Worm (Caenorhabditis elegans) whole organism, midembryonic: ENCODE measurements around the gene pqn-35.

Source experiments
- T22C8.4 ChIP-seq: fragments of 200-800 bp; sonication (Bioruptor generic); IDR thresholded peaks from 2 replicates; pipeline ENCODE4 v1.3.6; 2022; ENCODE audit warnings: missing genetic modification characterization, missing compliant biosample characterization
- cog-1 ChIP-seq: sonication (generic microtip); optimal IDR thresholded peaks from 2 replicates; lab custom pipeline; 2016; ENCODE audit warnings: missing genetic modification characterization, missing compliant biosample characterization
- flt-1 ChIP-seq: fragments of 200-800 bp; sonication (Bioruptor generic); IDR thresholded peaks from 2 replicates; pipeline ENCODE4 v1.3.6; 2022; ENCODE audit warnings: missing genetic modification characterization, missing compliant biosample characterization
- klf-2 ChIP-seq: fragments of 200-800 bp; sonication (Bioruptor generic); conservative IDR thresholded peaks from 2 replicates; pipeline ENCODE4 v1.3.6; 2022; ENCODE audit warnings: missing genetic modification reagents, missing genetic modification characterization, missing compliant biosample characterization
- med-1 ChIP-seq: sonication (generic microtip); optimal IDR thresholded peaks from 2 replicates; lab custom pipeline; 2017; ENCODE audit warnings: missing genetic modification characterization, mild to moderate bottlenecking, missing compliant biosample characterization, antibody characterized with exemption, missing genetic modification reagents; ENCODE audit not compliant: insufficient read depth
- ref-1 ChIP-seq: fragments of 200-800 bp; sonication (Bioruptor generic); conservative IDR thresholded peaks from 2 replicates; pipeline ENCODE4 v1.3.6; 2022; ENCODE audit warnings: missing genetic modification reagents, missing genetic modification characterization, missing compliant biosample characterization
- tab-1 ChIP-seq: fragments of 200-800 bp; sonication (Bioruptor generic); IDR thresholded peaks from 2 replicates; pipeline ENCODE4 v1.3.6; 2022; ENCODE audit warnings: missing genetic modification characterization, missing compliant biosample characterization
- ztf-23 ChIP-seq: fragments of 200-800 bp; sonication (Bioruptor generic); IDR thresholded peaks from 2 replicates; pipeline ENCODE4 v1.3.6; 2022; ENCODE audit warnings: missing genetic modification reagents, missing genetic modification characterization, missing compliant biosample characterization
- ztf-29 ChIP-seq: fragments of 200-800 bp; sonication (Bioruptor generic); IDR thresholded peaks from 2 replicates; pipeline ENCODE4 v1.3.6; 2022; ENCODE audit warnings: missing genetic modification reagents, missing genetic modification characterization, missing compliant biosample characterization

Gene pqn-35

DNA sequence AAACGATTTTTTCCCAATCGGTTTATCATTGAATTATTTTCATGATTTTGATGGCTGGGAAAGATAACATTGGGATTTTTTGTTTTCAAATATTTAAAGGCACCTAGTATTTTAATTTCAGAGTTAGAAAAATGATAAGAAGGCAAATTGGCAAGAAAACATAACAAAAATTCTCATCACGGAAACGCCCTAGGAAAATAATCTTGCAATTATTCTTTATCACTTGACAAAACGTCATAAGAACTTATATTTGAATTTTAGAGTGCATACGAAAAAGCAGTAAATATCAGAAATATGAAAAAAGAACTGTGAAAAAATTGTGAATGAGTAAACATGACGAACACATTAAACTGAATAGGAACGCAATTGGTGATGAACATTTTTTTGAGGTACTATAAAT lies 44.6 kb downstream of the pqn-35 start:
- no peak for TF ChIP-seq flt-1 (GFP tag; lab: Robert Waterston, UW)
- TF ChIP-seq tab-1 (GFP tag; lab: Robert Waterston, UW), result no peak
- no peak for TF ChIP-seq ztf-23 (GFP tag; lab: Robert Waterston, UW)
- no peak for TF ChIP-seq klf-2 (GFP tag; lab: Robert Waterston, UW)

DNA sequence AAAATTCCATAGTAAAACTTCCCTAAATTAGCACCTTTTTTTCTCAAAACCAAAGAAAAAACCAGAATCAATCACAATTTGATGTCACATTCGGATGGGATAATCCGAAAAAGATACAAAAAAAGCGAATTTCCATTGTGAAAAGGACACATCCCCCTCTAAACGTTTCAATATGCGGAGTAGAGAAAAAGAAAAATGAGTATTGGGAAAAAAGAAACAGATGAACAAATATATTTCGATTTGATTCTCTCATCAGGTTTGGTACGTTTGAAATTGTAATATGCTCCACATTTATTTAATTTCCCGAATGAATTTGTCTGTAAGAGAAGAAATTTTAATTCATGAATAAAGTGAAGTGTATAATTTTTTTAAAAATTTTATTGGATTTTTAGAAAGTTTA lies 45.5 kb downstream of the pqn-35 start:
- TF ChIP-seq ref-1 (GFP tag; lab: Robert Waterston, UW) (no peak), klf-2 (GFP tag; lab: Robert Waterston, UW) (no peak), cog-1 (tag; lab: Kevin White, UChicago) (no peak), tab-1 (GFP tag; lab: Robert Waterston, UW) (no peak), T22C8.4 (GFP tag; lab: Robert Waterston, UW) (no peak), med-1 (GFP tag; lab: Kevin White, UChicago) (no peak), ztf-23 (GFP tag; lab: Robert Waterston, UW) (no peak), ztf-29 (GFP tag; lab: Robert Waterston, UW) (no peak), flt-1 (GFP tag; lab: Robert Waterston, UW) (no peak)

DNA sequence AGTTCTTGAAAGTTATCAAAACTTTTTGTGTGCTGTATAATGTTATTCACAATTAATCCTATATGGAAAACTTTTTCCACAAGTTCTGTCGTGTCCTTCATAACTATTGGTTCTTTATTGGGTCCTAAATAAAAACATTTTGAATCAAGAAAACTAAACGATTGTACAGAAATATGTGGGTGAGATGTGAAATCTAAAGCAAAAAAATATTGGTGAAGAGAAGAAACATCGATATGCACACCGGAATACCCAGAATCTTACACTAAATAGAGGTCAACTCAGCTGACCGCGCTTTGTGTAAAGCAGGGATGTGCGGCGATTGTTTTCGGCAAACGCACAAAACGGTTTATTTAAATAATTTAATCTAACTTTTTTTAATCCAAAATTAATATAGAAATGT lies 48.5 kb downstream of the pqn-35 start, which contains the start of gene T05A7.13:
Gene T05A7.13, minus strand, starts transcription at position 101 of the 400 bp plus-strand sequence.
- TF ChIP-seq tab-1 (GFP tag; lab: Robert Waterston, UW) (no peak), med-1 (GFP tag; lab: Kevin White, UChicago) (no peak), ztf-29 (GFP tag; lab: Robert Waterston, UW) (no peak), klf-2 (GFP tag; lab: Robert Waterston, UW) (no peak), ref-1 (GFP tag; lab: Robert Waterston, UW) (no peak), cog-1 (tag; lab: Kevin White, UChicago) (no peak), T22C8.4 (GFP tag; lab: Robert Waterston, UW) (no peak)

DNA sequence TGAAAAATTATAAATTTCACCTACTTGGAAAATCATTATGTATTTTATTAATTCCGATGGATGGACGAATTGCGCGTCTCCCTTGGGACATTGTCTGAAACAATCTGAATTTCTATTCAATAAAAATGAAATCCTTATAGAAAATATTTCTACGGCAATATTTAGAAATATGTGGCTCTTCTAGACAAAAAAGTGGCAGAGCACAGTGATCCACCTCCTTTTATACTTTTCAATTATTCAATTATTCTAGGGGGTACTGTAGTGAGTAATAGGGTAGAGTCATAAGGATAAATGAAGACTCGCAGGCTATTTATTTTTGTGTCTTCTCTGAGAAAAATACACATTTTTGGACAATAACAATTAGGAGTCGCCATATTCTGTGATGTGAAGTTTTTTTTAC lies 50.4 kb downstream of the pqn-35 start, which contains the start of gene T05A7.12:
Gene T05A7.12, minus strand, starts transcription at position 101 of the 400 bp plus-strand sequence.
- TF ChIP-seq ztf-29 (GFP tag; lab: Robert Waterston, UW), result no peak
- no peak for TF ChIP-seq tab-1 (GFP tag; lab: Robert Waterston, UW)
- no peak for TF ChIP-seq T22C8.4 (GFP tag; lab: Robert Waterston, UW)
- no peak for TF ChIP-seq med-1 (GFP tag; lab: Kevin White, UChicago)
- TF ChIP-seq ref-1 (GFP tag; lab: Robert Waterston, UW), result no peak
- TF ChIP-seq klf-2 (GFP tag; lab: Robert Waterston, UW), result no peak
- no peak for TF ChIP-seq cog-1 (tag; lab: Kevin White, UChicago)
- no peak for TF ChIP-seq ztf-23 (GFP tag; lab: Robert Waterston, UW)
- no peak for TF ChIP-seq flt-1 (GFP tag; lab: Robert Waterston, UW)

DNA sequence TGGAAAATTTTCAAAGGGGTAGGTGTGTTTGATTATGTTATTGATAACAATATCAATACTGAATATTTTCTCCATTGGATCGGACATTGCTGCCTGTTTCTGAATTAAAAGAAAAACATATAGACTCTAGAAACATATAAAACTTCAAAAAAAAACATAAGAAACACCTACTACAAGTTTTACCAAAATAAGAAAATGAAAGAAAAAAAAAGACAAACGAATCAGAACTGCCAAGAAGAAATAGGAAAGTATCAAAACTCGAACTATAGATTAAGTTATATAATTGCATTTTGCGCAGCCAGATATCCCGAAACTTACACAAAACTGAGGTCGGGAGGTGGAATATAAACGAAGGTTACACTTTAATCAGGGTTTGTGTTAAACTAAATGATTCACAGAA lies 52.6 kb downstream of the pqn-35 start, which contains the start of gene T05A7.11:
Gene T05A7.11, minus strand, starts transcription at position 101 of the 400 bp plus-strand sequence.
- TF ChIP-seq cog-1 (tag; lab: Kevin White, UChicago) (no peak), klf-2 (GFP tag; lab: Robert Waterston, UW) (no peak), T22C8.4 (GFP tag; lab: Robert Waterston, UW) (no peak), ref-1 (GFP tag; lab: Robert Waterston, UW) (no peak), tab-1 (GFP tag; lab: Robert Waterston, UW) (no peak), med-1 (GFP tag; lab: Kevin White, UChicago) (no peak), ztf-29 (GFP tag; lab: Robert Waterston, UW) (no peak), flt-1 (GFP tag; lab: Robert Waterston, UW) (no peak), ztf-23 (GFP tag; lab: Robert Waterston, UW) (no peak)

DNA sequence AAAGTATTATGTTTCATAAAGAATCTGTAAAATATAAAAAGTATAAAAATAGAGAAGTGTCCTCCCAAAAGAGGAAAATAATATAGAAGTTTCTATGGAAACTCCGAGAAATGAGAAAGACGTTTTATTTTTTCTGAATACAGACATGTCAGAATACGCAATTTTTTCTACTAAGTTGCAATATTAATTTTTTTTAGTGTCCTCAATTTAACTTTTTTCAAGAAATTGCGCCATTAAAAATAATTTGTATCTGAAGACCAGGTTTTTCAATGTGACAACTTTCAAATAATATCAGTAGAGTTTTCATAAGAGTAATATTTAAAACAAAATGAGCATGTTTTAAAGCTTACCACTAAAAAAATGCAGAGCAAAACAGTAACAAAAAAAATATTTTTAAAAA lies 54.8 kb downstream of the pqn-35 start, which contains the start of gene fut-5:
Gene fut-5, minus strand, starts transcription at position 101 of the 400 bp plus-strand sequence.
- TF ChIP-seq T22C8.4 (GFP tag; lab: Robert Waterston, UW), result no peak
- TF ChIP-seq med-1 (GFP tag; lab: Kevin White, UChicago), result no peak
- no peak for TF ChIP-seq ztf-23 (GFP tag; lab: Robert Waterston, UW)
- TF ChIP-seq klf-2 (GFP tag; lab: Robert Waterston, UW), result no peak
- TF ChIP-seq cog-1 (tag; lab: Kevin White, UChicago), result no peak
- no peak for TF ChIP-seq flt-1 (GFP tag; lab: Robert Waterston, UW)
- TF ChIP-seq ref-1 (GFP tag; lab: Robert Waterston, UW), result no peak
- TF ChIP-seq tab-1 (GFP tag; lab: Robert Waterston, UW), result no peak
- TF ChIP-seq ztf-29 (GFP tag; lab: Robert Waterston, UW), result no peak

DNA sequence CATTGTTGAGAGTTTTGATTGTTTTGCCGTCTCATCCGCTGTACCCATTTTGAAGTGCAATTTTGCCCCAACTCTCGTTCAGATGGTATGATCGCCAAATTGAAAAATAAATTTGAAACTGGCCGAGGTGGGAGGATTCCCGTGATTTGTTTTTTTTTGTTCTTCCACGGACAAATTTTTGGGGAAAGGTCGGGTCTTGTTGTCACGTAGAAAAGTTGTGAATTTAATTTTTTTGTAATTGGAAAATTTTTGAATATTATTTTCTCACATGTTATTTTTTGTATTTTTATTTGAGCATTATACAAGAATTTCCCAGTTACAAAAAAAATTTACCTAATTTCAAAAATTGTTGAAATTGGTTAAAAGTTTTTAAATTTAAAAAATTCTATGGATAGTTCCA lies 58.9 kb downstream of the pqn-35 start, which contains the start of gene T05A7.6:
Gene T05A7.6, minus strand, starts transcription at position 101 of the 400 bp plus-strand sequence.
- no peak for TF ChIP-seq tab-1 (GFP tag; lab: Robert Waterston, UW)
- TF ChIP-seq ztf-29 (GFP tag; lab: Robert Waterston, UW), result no peak
- no peak for TF ChIP-seq cog-1 (tag; lab: Kevin White, UChicago)
- no peak for TF ChIP-seq klf-2 (GFP tag; lab: Robert Waterston, UW)
- no peak for TF ChIP-seq med-1 (GFP tag; lab: Kevin White, UChicago)
- no peak for TF ChIP-seq ztf-23 (GFP tag; lab: Robert Waterston, UW)
- TF ChIP-seq T22C8.4 (GFP tag; lab: Robert Waterston, UW), result no peak
- TF ChIP-seq flt-1 (GFP tag; lab: Robert Waterston, UW), result no peak
- TF ChIP-seq ref-1 (GFP tag; lab: Robert Waterston, UW), result no peak

DNA sequence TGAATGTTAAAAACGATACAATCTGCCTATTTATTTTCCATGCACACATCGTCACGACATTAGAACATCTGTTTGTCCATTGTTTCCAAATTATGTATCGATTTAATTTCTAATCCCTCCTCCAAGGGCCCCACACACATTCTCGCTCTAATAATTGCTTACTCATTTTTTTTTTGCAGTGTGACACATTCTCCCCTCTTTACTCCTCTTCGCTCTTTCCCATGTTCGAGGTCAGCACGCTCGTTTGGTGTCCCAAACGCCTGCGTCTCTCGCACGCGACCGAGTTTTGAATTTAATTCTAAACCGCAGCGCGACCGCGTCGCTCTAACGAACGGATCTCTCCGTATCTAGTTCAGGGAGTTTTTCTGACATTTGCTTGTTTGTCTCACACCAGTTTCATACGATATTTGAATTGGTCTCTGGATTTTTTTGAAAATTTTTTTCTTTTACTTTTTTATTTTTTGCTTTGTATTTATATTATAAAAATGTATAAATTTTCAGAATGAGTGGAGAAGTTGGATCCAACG lies 59.9 kb downstream of the pqn-35 start, which contains the start of the genes clec-140 and hmg-11:
Gene clec-140, plus strand, starts transcription at position 477 of the 527 bp plus-strand sequence.
Gene hmg-11, plus strand, starts transcription at position 502 of the 527 bp plus-strand sequence.
- peak; percentile 66 for TF ChIP-seq cog-1 (tag; lab: Kevin White, UChicago)
- TF ChIP-seq flt-1 (GFP tag; lab: Robert Waterston, UW), result 0 out of 2 replicates have a peak, but pooled peaks have one; percentile 37
- peak; percentile 52 for TF ChIP-seq T22C8.4 (GFP tag; lab: Robert Waterston, UW)
- TF ChIP-seq tab-1 (GFP tag; lab: Robert Waterston, UW), result no peak
- no peak for TF ChIP-seq klf-2 (GFP tag; lab: Robert Waterston, UW)
- TF ChIP-seq ref-1 (GFP tag; lab: Robert Waterston, UW), result no peak
- no peak for TF ChIP-seq med-1 (GFP tag; lab: Kevin White, UChicago)
- TF ChIP-seq ztf-29 (GFP tag; lab: Robert Waterston, UW), result no peak
- 0 out of 2 replicates have a peak, but pooled peaks have one; percentile 52 for TF ChIP-seq ztf-23 (GFP tag; lab: Robert Waterston, UW)
